Fruit fly (Drosophila melanogaster): ENCODE data around the gene CG31689.

The CG31689 gene

dm6 chr2L:2752460-2753411 lies 27.3 kb downstream of the CG31689 start, which contains the start of gene Pgk (continued):
- no peak for TF ChIP-seq CG43689 (GFP tag; IDR thresholded peaks at IDR 0.05)
- TF ChIP-seq dysf (GFP tag; IDR thresholded peaks at IDR 0.05), result no peak
- peak; percentile 44 for TF ChIP-seq CG10267 (tag; optimal IDR thresholded peaks at IDR 0.05)
- no peak for TF ChIP-seq CG32772 (GFP tag; IDR thresholded peaks at IDR 0.05)
- peak; percentile 19 for TF ChIP-seq CG1233 (GFP tag; optimal IDR thresholded peaks at IDR 0.05)
- TF ChIP-seq CG32767 (GFP tag; IDR thresholded peaks at IDR 0.05), result no peak
- TF ChIP-seq Hr78 (GFP tag; optimal IDR thresholded peaks at IDR 0.05), result no peak
- peak; percentile 46 for TF ChIP-seq CG4424 (GFP tag; optimal IDR thresholded peaks at IDR 0.05)
- no peak for TF ChIP-seq Optix (GFP tag; IDR thresholded peaks at IDR 0.05)
- TF ChIP-seq caup (GFP tag; optimal IDR thresholded peaks at IDR 0.05; ENCODE audit: severe bottlenecking), result peak; percentile 51
- peak; percentile 68 for TF ChIP-seq nau (GFP tag; optimal IDR thresholded peaks at IDR 0.05)
- peak; percentile 17 for TF ChIP-seq CG12071 (GFP tag; optimal IDR thresholded peaks at IDR 0.05)
- no peak for TF ChIP-seq Hey (tag; optimal IDR thresholded peaks at IDR 0.05)
- TF ChIP-seq corto (GFP tag; optimal IDR thresholded peaks at IDR 0.05), result no peak
- TF ChIP-seq CG8478 (optimal IDR thresholded peaks at IDR 0.05), result no peak
- peak; percentile 41 for TF ChIP-seq CG7556 (GFP tag; optimal IDR thresholded peaks at IDR 0.05)
- TF ChIP-seq CG15479 (GFP tag; optimal IDR thresholded peaks at IDR 0.05), result peak; percentile 98
- TF ChIP-seq Chrac-16 (GFP tag; optimal IDR thresholded peaks at IDR 0.05), result no peak
- TF ChIP-seq Tbp (GFP tag; optimal IDR thresholded peaks at IDR 0.05), result peak; percentile 99
- peak; percentile 84 for TF ChIP-seq NC2β (GFP tag; optimal IDR thresholded peaks at IDR 0.05)
- TF ChIP-seq CG11093 (GFP tag; IDR thresholded peaks at IDR 0.05), result no peak
- no peak for TF ChIP-seq Mrtf (GFP tag; IDR thresholded peaks at IDR 0.05)
- peak; percentile 31 for TF ChIP-seq CoRest (tag; optimal IDR thresholded peaks at IDR 0.05)
- TF ChIP-seq CG10147 (GFP tag; optimal IDR thresholded peaks at IDR 0.05), result peak; percentile 47
- peak; percentile 1; the same call in 1 of the 4 replicates for TF ChIP-seq Gug (GFP tag; IDR thresholded peaks at IDR 0.05)
- no peak for TF ChIP-seq CG3065 (GFP tag; optimal IDR thresholded peaks at IDR 0.05)
- TF ChIP-seq emc (GFP tag; optimal IDR thresholded peaks at IDR 0.05), result no peak
- TF ChIP-seq CG30431 (GFP tag; optimal IDR thresholded peaks at IDR 0.05), result no peak
- peak; percentile 32 for TF ChIP-seq Ets97D (GFP tag; optimal IDR thresholded peaks at IDR 0.05)
- peak; percentile 2 for TF ChIP-seq CG10654 (GFP tag; optimal IDR thresholded peaks at IDR 0.05)
- TF ChIP-seq CG15601 (tag; optimal IDR thresholded peaks at IDR 0.05), result peak; percentile 23
- TF ChIP-seq fd102C (GFP tag; optimal IDR thresholded peaks at IDR 0.05), result peak; percentile 17
- no peak for TF ChIP-seq eve (GFP tag; optimal IDR thresholded peaks at IDR 0.05)
- no peak for TF ChIP-seq en (GFP tag; optimal IDR thresholded peaks at IDR 0.05)
- TF ChIP-seq Dll (GFP tag; IDR thresholded peaks at IDR 0.05; ENCODE audit: partially characterized antibody), result no peak
- peak; percentile 40 for TF ChIP-seq CG8089 (GFP tag; optimal IDR thresholded peaks at IDR 0.05)
- peak; percentile 92 for TF ChIP-seq nom (GFP tag; optimal IDR thresholded peaks at IDR 0.05)
- TF ChIP-seq h (optimal IDR thresholded peaks at IDR 0.05), result no peak
- TF ChIP-seq Rx (GFP tag; IDR thresholded peaks at IDR 0.05), result no peak
- peak; percentile 100 for TF ChIP-seq zf30C (GFP tag; optimal IDR thresholded peaks at IDR 0.05)
- no peak for TF ChIP-seq slp2 (GFP tag; optimal IDR thresholded peaks at IDR 0.05)
- TF ChIP-seq bcd (GFP tag; optimal IDR thresholded peaks at IDR 0.05), result no peak
- peak; percentile 80 for TF ChIP-seq CG17568 (GFP tag; optimal IDR thresholded peaks at IDR 0.05)
- peak; percentile 88 for TF ChIP-seq HLHmδ (GFP tag; optimal IDR thresholded peaks at IDR 0.05)
- no peak for TF ChIP-seq Kr (GFP tag; optimal IDR thresholded peaks at IDR 0.05)
- peak; percentile 6 for TF ChIP-seq dmrt11E (tag; optimal IDR thresholded peaks at IDR 0.05)
- no peak for TF ChIP-seq pan (optimal IDR thresholded peaks at IDR 0.05)
- no peak for TF ChIP-seq pan (GFP tag; optimal IDR thresholded peaks at IDR 0.05 in 1 of 2, IDR thresholded peaks at IDR 0.05 in 1 of 2)
- TF ChIP-seq CG2712 (tag; optimal IDR thresholded peaks at IDR 0.05), result peak; percentile 39

Data from whole organism, embryonic.